Fruit fly (Drosophila melanogaster) whole organism, embryonic: ENCODE results near the gene CG6432.

Source experiments
- CG16779 ChIP-seq: fragments of 200-800 bp; sonication (Bioruptor generic); IDR thresholded peaks from 2 replicates; pipeline ENCODE4 v1.3.6; 2022; ENCODE audit warnings: missing biosample characterization, missing genetic modification characterization
- CG16863 ChIP-seq: fragments of 200-800 bp; sonication (Bioruptor generic); optimal IDR thresholded peaks from 3 replicates; lab custom pipeline; 2016; ENCODE audit warnings: missing biosample characterization, missing genetic modification characterization
- CG3065 ChIP-seq: fragments of 200-800 bp; sonication (Bioruptor generic); optimal IDR thresholded peaks from 2 replicates; lab custom pipeline; 2016; ENCODE audit warnings: missing biosample characterization, missing genetic modification characterization
- CG9727 ChIP-seq: fragments of 200-800 bp; sonication (Bioruptor generic); optimal IDR thresholded peaks from 3 replicates; lab custom pipeline; 2017; ENCODE audit warnings: missing biosample characterization, mild to moderate bottlenecking, missing genetic modification characterization
- Doc2 ChIP-seq: fragments of 200-800 bp; sonication (Bioruptor generic); IDR thresholded peaks from 2 replicates; pipeline ENCODE4 v1.3.6; 2022; ENCODE audit warnings: missing biosample characterization, missing genetic modification characterization
- bab2 ChIP-seq: fragments of 200-800 bp; sonication (Bioruptor generic); optimal IDR thresholded peaks from 2 replicates; lab custom pipeline; 2016; ENCODE audit warnings: missing biosample characterization, missing genetic modification characterization
- br ChIP-seq: fragments of >200 bp; optimal IDR thresholded peaks from 2 replicates; lab custom pipeline; 2017
- chinmo ChIP-seq: fragments of 200-800 bp; sonication (Bioruptor generic); IDR thresholded peaks from 4 replicates; pipeline ENCODE4 v1.3.6; 2022; ENCODE audit warnings: missing biosample characterization, missing genetic modification characterization; ENCODE audit not compliant: partially characterized antibody
- lmd ChIP-seq: fragments of 200-800 bp; sonication (Bioruptor generic); IDR thresholded peaks from 2 replicates; pipeline ENCODE4 v1.3.6; 2022; ENCODE audit warnings: missing biosample characterization, missing genetic modification characterization
- pfk ChIP-seq: fragments of 200-800 bp; sonication (Bioruptor generic); optimal IDR thresholded peaks from 2 replicates; lab custom pipeline; 2018; ENCODE audit warnings: missing biosample characterization, mild to moderate bottlenecking, missing genetic modification characterization, moderate library complexity
- usp ChIP-seq: fragments of >200 bp; optimal IDR thresholded peaks from 2 replicates; lab custom pipeline; 2017; ENCODE audit warnings: missing biosample characterization, missing genetic modification characterization

DNA sequence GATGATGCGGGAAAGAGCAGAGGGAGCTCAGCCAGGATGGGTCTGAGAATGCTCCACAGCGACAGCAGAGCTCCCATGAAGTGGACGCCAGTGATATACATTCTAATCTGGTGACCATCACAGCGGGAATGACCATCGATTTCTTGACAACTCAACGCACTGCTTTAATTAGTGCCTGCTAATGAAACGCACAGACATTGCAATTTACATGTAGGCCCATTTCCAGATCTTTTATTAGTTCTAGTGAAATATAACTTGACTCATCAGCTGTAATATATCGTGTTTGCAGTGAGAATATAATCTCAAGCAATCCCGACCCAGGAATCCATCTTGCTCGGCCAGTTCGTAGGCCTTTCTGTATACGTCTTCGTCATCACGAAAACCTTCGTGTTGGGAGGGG is 30.4 kb downstream of the CG6432 start, which contains the start of gene CG42811:
- no peak for TF ChIP-seq CG9727
- TF ChIP-seq CG3065 (GFP tag; lab: Kevin White, UChicago) = no peak
- no peak for TF ChIP-seq CG16863
- no peak for TF ChIP-seq usp (GFP tag; lab: Kevin White, UChicago)
- no peak for TF ChIP-seq bab2
- no peak for TF ChIP-seq chinmo (GFP tag; lab: Robert Waterston, UW)
- TF ChIP-seq lmd (GFP tag; lab: Robert Waterston, UW) = no peak
- no peak for TF ChIP-seq CG16779 (GFP tag; lab: Robert Waterston, UW)
- TF ChIP-seq pfk (GFP tag; lab: Kevin White, UChicago) = no peak
- no peak for TF ChIP-seq Doc2 (GFP tag; lab: Robert Waterston, UW)
- TF ChIP-seq br (lab: Kevin White, UChicago) = no peak
